Worm (Caenorhabditis elegans): Measurements from ENCODE around the gene Y69A2AR.1.
"Not testable (repeated sequence)": the region's sequence is repeated elsewhere in the genome, so short reads cannot be mapped to it uniquely, and the experiment has no call there.

Gene Y69A2AR.1

ce11 chrIV:2711122-2711669 lies 44.3 kb downstream of the Y69A2AR.1 start (continued):
- no peak for TF ChIP-seq efl-3 (GFP tag; optimal IDR thresholded peaks at IDR 0.05)
- no peak for TF ChIP-seq dpl-1 (GFP tag; optimal IDR thresholded peaks at IDR 0.05)
- TF ChIP-seq efl-1 (optimal IDR thresholded peaks at IDR 0.05) = no peak
- TF ChIP-seq efl-1 (GFP tag; optimal IDR thresholded peaks at IDR 0.05 in 1 of 2) = peak in 1 of 2 experiments; percentile 86
- peak; percentile 16 for TF ChIP-seq elt-2 (tag; optimal IDR thresholded peaks at IDR 0.05)
- no peak for TF ChIP-seq unc-62 (GFP tag; optimal IDR thresholded peaks at IDR 0.05)
- no peak for TF ChIP-seq mep-1 (tag; optimal IDR thresholded peaks at IDR 0.05)
- no peak for TF ChIP-seq lin-13 (GFP tag; optimal IDR thresholded peaks at IDR 0.05)
- TF ChIP-seq hlh-17 (GFP tag; optimal IDR thresholded peaks at IDR 0.05; ENCODE audit: borderline replicate concordance) = no peak
- TF ChIP-seq nhr-47 (tag; optimal IDR thresholded peaks at IDR 0.05) = no peak
- TF ChIP-seq aly-2 (tag; optimal IDR thresholded peaks at IDR 0.05) = no peak
- TF ChIP-seq lin-15B (tag; optimal IDR thresholded peaks at IDR 0.05) = no peak
- TF ChIP-seq lin-39 (tag; optimal IDR thresholded peaks at IDR 0.05) = no peak
- TF ChIP-seq isw-1 (GFP tag; IDR thresholded peaks at IDR 0.05) = no peak
- TF ChIP-seq nhr-76 (tag; optimal IDR thresholded peaks at IDR 0.05) = no peak
- TF ChIP-seq zip-4 (GFP tag; optimal IDR thresholded peaks at IDR 0.05) = no peak
- TF ChIP-seq blmp-1 (tag; optimal IDR thresholded peaks at IDR 0.05) = no peak
- TF ChIP-seq lsy-2 (tag; optimal IDR thresholded peaks at IDR 0.05) = peak in 1 of 2 experiments; percentile 16
- TF ChIP-seq nhr-237 (tag; optimal IDR thresholded peaks at IDR 0.05) = no peak
- no peak for TF ChIP-seq C04F5.9 (tag; optimal IDR thresholded peaks at IDR 0.05)
- TF ChIP-seq mdl-1 (tag; optimal IDR thresholded peaks at IDR 0.05) = no peak
- TF ChIP-seq nhr-19 (GFP tag; conservative IDR thresholded peaks at IDR 0.05) = no peak
- no peak for TF ChIP-seq alr-1 (tag; optimal IDR thresholded peaks at IDR 0.05; ENCODE audit: borderline replicate concordance)
- TF ChIP-seq lir-3 (tag; optimal IDR thresholded peaks at IDR 0.05; ENCODE audit: poor library complexity) = no peak
- TF ChIP-seq fkh-10 (GFP tag; optimal IDR thresholded peaks at IDR 0.05) = no peak
- TF ChIP-seq egl-13 (tag; optimal IDR thresholded peaks at IDR 0.05) = no peak
- no peak for TF ChIP-seq swsn-7 (tag; optimal IDR thresholded peaks at IDR 0.05)
- no peak for TF ChIP-seq ceh-8 (GFP tag; optimal IDR thresholded peaks at IDR 0.05)

DNA sequence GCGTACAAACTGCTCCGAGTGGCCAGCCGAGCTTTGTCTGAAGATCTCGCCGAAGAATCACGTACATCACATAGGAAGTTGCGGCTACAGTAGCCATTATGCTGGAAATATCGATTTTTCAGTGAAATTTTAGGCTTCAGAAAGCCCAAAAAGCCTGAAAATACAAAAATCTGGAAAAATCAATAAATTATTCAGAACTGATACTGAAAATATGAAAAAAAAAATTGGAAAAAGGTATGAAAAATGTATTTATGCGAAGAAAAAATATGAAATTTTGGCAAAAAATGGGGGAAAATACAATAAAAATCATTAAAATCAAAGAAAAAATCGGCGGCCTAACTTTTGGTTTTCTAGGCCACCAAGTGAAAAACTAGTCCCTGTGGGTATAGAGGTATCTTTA lies 46.1 kb downstream of the Y69A2AR.1 start, which contains the start of gene Y94H6A.12:
Gene Y94H6A.12, minus strand, starts transcription at position 101 of the 400 bp plus-strand sequence.
- TF ChIP-seq ceh-63 (GFP tag; optimal IDR thresholded peaks at IDR 0.05) (no peak), aha-1 (tag; optimal IDR thresholded peaks at IDR 0.05) (no peak), mab-9 (GFP tag; IDR thresholded peaks at IDR 0.05) (no peak), fkh-8 (tag; optimal IDR thresholded peaks at IDR 0.05) (no peak), ets-5 (GFP tag; IDR thresholded peaks at IDR 0.05) (no peak), tlp-1 (tag; optimal IDR thresholded peaks at IDR 0.05) (no peak), egl-13 (tag; optimal IDR thresholded peaks at IDR 0.05) (no peak), elt-3 (tag; optimal IDR thresholded peaks at IDR 0.05) (no peak), ces-1 (GFP tag; optimal IDR thresholded peaks at IDR 0.05) (no peak)

DNA sequence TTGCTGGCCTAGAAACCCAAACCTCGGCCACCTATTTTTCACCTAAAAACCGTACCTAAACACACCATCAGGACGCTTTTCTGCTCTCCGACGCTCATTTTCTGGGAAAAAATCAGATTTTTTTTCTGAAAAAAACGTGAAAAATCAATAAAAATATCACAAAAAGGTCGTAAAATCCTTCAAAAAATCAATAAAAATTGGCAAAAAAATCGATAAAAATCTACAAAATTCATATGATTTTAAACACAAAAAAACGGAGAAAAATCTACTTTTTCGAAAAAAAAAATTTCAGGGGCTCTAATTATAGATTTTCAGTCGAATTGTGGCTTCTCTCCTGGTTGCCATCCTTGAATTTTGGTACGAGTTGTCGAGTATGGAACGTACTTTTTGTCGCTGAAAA lies 49.6 kb downstream of the Y69A2AR.1 start, which contains the start of gene Y94H6A.7:
Gene Y94H6A.7, minus strand, starts transcription at position 101 of the 400 bp plus-strand sequence.
- not testable (repeated sequence) for TF ChIP-seq dsc-1 (tag; optimal IDR thresholded peaks at IDR 0.05); grh-1 (GFP tag; IDR thresholded peaks at IDR 0.05); lir-3 (tag; optimal IDR thresholded peaks at IDR 0.05; ENCODE audit: poor library complexity)

All from whole organism, L1 larva.